Worm (Caenorhabditis elegans): ENCODE measurements around the gene magi-1.

DNA sequence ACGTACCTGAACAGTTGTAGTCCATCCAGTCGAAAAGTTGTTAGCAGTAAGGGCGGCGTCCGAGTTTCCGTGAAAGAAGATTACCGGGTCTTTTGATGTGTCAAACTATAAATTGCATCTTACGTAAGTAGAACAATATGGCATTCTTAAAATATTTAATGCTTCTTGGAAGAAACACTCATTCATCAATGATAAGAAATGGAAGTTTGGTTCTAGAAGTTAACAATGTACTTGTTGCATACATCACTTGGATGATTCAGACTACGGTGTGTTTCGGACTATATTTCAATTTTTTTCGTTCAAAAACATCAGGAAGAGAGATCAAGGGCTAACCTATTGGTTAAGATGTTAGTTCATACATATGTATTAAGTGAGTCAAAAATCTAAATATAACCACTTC, 57.3 kb downstream of the magi-1 start:
- TF ChIP-seq him-1 (tag; optimal IDR thresholded peaks at IDR 0.05) (no peak), dao-5 (tag; optimal IDR thresholded peaks at IDR 0.05) (no peak)

All from whole organism, L4/young adult.